Fruit fly (Drosophila melanogaster) whole organism, embryonic: Measurements from ENCODE around the gene CG31908.

Source experiments
- Abd-B ChIP-seq: fragments of 200-800 bp; sonication (Bioruptor generic); optimal IDR thresholded peaks from 2 replicates; lab custom pipeline; 2018; ENCODE audit warnings: missing biosample characterization, mild to moderate bottlenecking, missing genetic modification characterization, moderate library complexity
- CG10565 ChIP-seq: fragments of 200-800 bp; sonication (Bioruptor generic); optimal IDR thresholded peaks from 3 replicates; lab custom pipeline; 2016; ENCODE audit warnings: missing biosample characterization, mild to moderate bottlenecking, missing genetic modification characterization
- CG10654 ChIP-seq: fragments of 200-800 bp; sonication (Bioruptor generic); optimal IDR thresholded peaks from 2 replicates; lab custom pipeline; 2016; ENCODE audit warnings: missing biosample characterization, missing genetic modification characterization
- CG12219 ChIP-seq: fragments of 200-800 bp; sonication (Bioruptor generic); optimal IDR thresholded peaks from 3 replicates; lab custom pipeline; 2018; ENCODE audit warnings: missing biosample characterization, mild to moderate bottlenecking, missing genetic modification characterization
- CG13624 ChIP-seq: fragments of 200-800 bp; sonication (Bioruptor generic); optimal IDR thresholded peaks from 2 replicates; lab custom pipeline; 2016; ENCODE audit warnings: missing biosample characterization, missing genetic modification characterization
- CG14860 ChIP-seq: fragments of 200-800 bp; sonication (Bioruptor generic); IDR thresholded peaks from 3 replicates; pipeline ENCODE4 v1.3.6; 2022; ENCODE audit warnings: missing biosample characterization, missing genetic modification characterization; ENCODE audit not compliant: partially characterized antibody
- CG15011 ChIP-seq: fragments of 200-800 bp; sonication (Bioruptor generic); optimal IDR thresholded peaks from 3 replicates; lab custom pipeline; 2018; ENCODE audit warnings: missing biosample characterization, mild to moderate bottlenecking, missing genetic modification characterization
- CG1602 ChIP-seq: fragments of 200-800 bp; sonication (Bioruptor generic); optimal IDR thresholded peaks from 3 replicates; lab custom pipeline; 2016; ENCODE audit warnings: missing biosample characterization, missing genetic modification characterization
- CG17829 ChIP-seq: fragments of 200-800 bp; optimal IDR thresholded peaks from 2 replicates; lab custom pipeline; 2019; ENCODE audit warnings: missing biosample characterization, mild to moderate bottlenecking, missing genetic modification characterization, moderate library complexity
- CG18476 ChIP-seq: fragments of 200-800 bp; sonication (Bioruptor generic); optimal IDR thresholded peaks from 2 replicates; lab custom pipeline; 2016; ENCODE audit warnings: missing biosample characterization, mild to moderate bottlenecking, missing genetic modification characterization
- CG2120 ChIP-seq: fragments of 200-800 bp; sonication (Bioruptor generic); optimal IDR thresholded peaks from 3 replicates; lab custom pipeline; 2016; ENCODE audit warnings: missing biosample characterization, missing genetic modification characterization
- CG2875 ChIP-seq: fragments of 200-800 bp; sonication (Bioruptor generic); optimal IDR thresholded peaks from 2 replicates; lab custom pipeline; 2017; ENCODE audit warnings: missing biosample characterization, mild to moderate bottlenecking, missing genetic modification characterization, missing genetic modification reagents
- CG4730 ChIP-seq: fragments of 200-800 bp; sonication (Bioruptor generic); IDR thresholded peaks from 2 replicates; pipeline ENCODE4 v1.3.6; 2022; ENCODE audit warnings: missing biosample characterization, missing genetic modification characterization
- CG4820 ChIP-seq: fragments of 200-800 bp; sonication (Bioruptor generic); optimal IDR thresholded peaks from 3 replicates; lab custom pipeline; 2016; ENCODE audit warnings: missing biosample characterization, missing genetic modification characterization
- CG6654 ChIP-seq: fragments of 200-800 bp; sonication (Bioruptor generic); optimal IDR thresholded peaks from 2 replicates; lab custom pipeline; 2017; ENCODE audit warnings: missing biosample characterization, mild to moderate bottlenecking, missing genetic modification characterization
- CG6683 ChIP-seq: fragments of 200-800 bp; sonication (Bioruptor generic); optimal IDR thresholded peaks from 2 replicates; lab custom pipeline; 2017; ENCODE audit warnings: missing biosample characterization, mild to moderate bottlenecking, missing genetic modification characterization, missing genetic modification reagents
- CG9609 ChIP-seq: fragments of 200-800 bp; sonication (Bioruptor generic); optimal IDR thresholded peaks from 3 replicates; lab custom pipeline; 2016; ENCODE audit warnings: missing biosample characterization, missing genetic modification characterization
- CoRest ChIP-seq: fragments of 200-800 bp; sonication (Bioruptor generic); optimal IDR thresholded peaks from 3 replicates; lab custom pipeline; 2018; ENCODE audit warnings: missing biosample characterization, mild to moderate bottlenecking, missing genetic modification characterization, moderate library complexity
- CrebB ChIP-seq: fragments of 200-800 bp; sonication (Bioruptor generic); optimal IDR thresholded peaks from 3 replicates; lab custom pipeline; 2018; ENCODE audit warnings: missing biosample characterization, mild to moderate bottlenecking, missing genetic modification characterization
- D19B ChIP-seq: fragments of 200-800 bp; sonication (Bioruptor generic); optimal IDR thresholded peaks from 2 replicates; lab custom pipeline; 2017; ENCODE audit warnings: missing biosample characterization, mild to moderate bottlenecking, missing genetic modification characterization
- Dip3 ChIP-seq: fragments of 200-800 bp; sonication (Bioruptor generic); optimal IDR thresholded peaks from 3 replicates; lab custom pipeline; 2016; ENCODE audit warnings: missing biosample characterization, missing genetic modification characterization
- Dref ChIP-seq: fragments of 200-800 bp; sonication (Bioruptor generic); IDR thresholded peaks from 2 replicates; pipeline ENCODE4 v1.3.6; 2022; ENCODE audit warnings: missing biosample characterization, missing genetic modification characterization
- Fer2 ChIP-seq: fragments of 200-800 bp; sonication (Bioruptor generic); optimal IDR thresholded peaks from 2 replicates; lab custom pipeline; 2018; ENCODE audit warnings: missing biosample characterization, mild to moderate bottlenecking, missing genetic modification characterization, moderate library complexity
- Gug ChIP-seq: fragments of 200-800 bp; sonication (Bioruptor generic); IDR thresholded peaks from 4 replicates; pipeline ENCODE4 v1.3.6; 2022; ENCODE audit warnings: missing biosample characterization, missing genetic modification characterization
- H15 ChIP-seq: fragments of 200-800 bp; sonication (Bioruptor generic); IDR thresholded peaks from 3 replicates; pipeline ENCODE4 v1.3.6; 2022; ENCODE audit warnings: missing biosample characterization, missing genetic modification characterization
- HmgZ ChIP-seq: fragments of 200-800 bp; sonication (Bioruptor generic); optimal IDR thresholded peaks from 2 replicates; lab custom pipeline; 2018; ENCODE audit warnings: missing biosample characterization, mild to moderate bottlenecking, missing genetic modification characterization
- Kr ChIP-seq: fragments of 200-800 bp; sonication (Bioruptor generic); optimal IDR thresholded peaks from 2 replicates; lab custom pipeline; 2017; ENCODE audit warnings: missing biosample characterization, mild to moderate bottlenecking, missing genetic modification characterization
- Med ChIP-seq: fragments of 200-800 bp; sonication (Bioruptor generic); peaks from one replicate; lab custom pipeline; 2016; ENCODE audit warnings: missing biosample characterization, missing genetic modification characterization, mild to moderate bottlenecking, inconsistent platforms, moderate library complexity
- Meics ChIP-seq: fragments of 200-800 bp; sonication (Bioruptor generic); optimal IDR thresholded peaks from 2 replicates; lab custom pipeline; 2017; ENCODE audit warnings: missing biosample characterization, mild to moderate bottlenecking, missing genetic modification characterization
- Myb ChIP-seq: fragments of 200-800 bp; sonication (Bioruptor generic); optimal IDR thresholded peaks from 2 replicates; lab custom pipeline; 2016; ENCODE audit warnings: missing biosample characterization, missing genetic modification characterization
- ara ChIP-seq: fragments of 200-800 bp; sonication (Bioruptor generic); IDR thresholded peaks from 2 replicates; pipeline ENCODE4 v1.3.6; 2022; ENCODE audit warnings: missing biosample characterization, missing genetic modification characterization
- bowl ChIP-seq: fragments of 200-800 bp; sonication (Bioruptor generic); IDR thresholded peaks from 2 replicates; pipeline ENCODE4 v1.3.6; 2022; ENCODE audit warnings: missing biosample characterization, missing genetic modification characterization
- cas ChIP-seq: fragments of 200-800 bp; sonication (Bioruptor generic); IDR thresholded peaks from 2 replicates; pipeline ENCODE4 v1.3.6; 2022; ENCODE audit warnings: missing biosample characterization, missing genetic modification characterization
- corto ChIP-seq: fragments of 200-800 bp; sonication (Bioruptor generic); optimal IDR thresholded peaks from 2 replicates; lab custom pipeline; 2016; ENCODE audit warnings: missing biosample characterization, mild to moderate bottlenecking, missing genetic modification characterization, moderate library complexity
- dati ChIP-seq: fragments of 200-800 bp; sonication (Bioruptor generic); IDR thresholded peaks from 2 replicates; pipeline ENCODE4 v1.3.6; 2022; ENCODE audit warnings: missing biosample characterization, missing genetic modification characterization
- emc ChIP-seq: fragments of 200-800 bp; sonication (Bioruptor generic); optimal IDR thresholded peaks from 2 replicates; lab custom pipeline; 2016; ENCODE audit warnings: missing biosample characterization, missing genetic modification characterization
- ewg ChIP-seq: fragments of 200-800 bp; sonication (Bioruptor generic); optimal IDR thresholded peaks from 3 replicates; lab custom pipeline; 2017; ENCODE audit warnings: mild to moderate bottlenecking, missing biosample characterization, missing genetic modification reagents, missing genetic modification characterization
- fru ChIP-seq: fragments of >200 bp; optimal IDR thresholded peaks from 2 replicates; lab custom pipeline; 2017
- knrl ChIP-seq: fragments of 200-800 bp; sonication (Bioruptor generic); IDR thresholded peaks from 3 replicates; pipeline ENCODE4 v1.3.6; 2022; ENCODE audit warnings: missing biosample characterization, missing genetic modification characterization; ENCODE audit not compliant: partially characterized antibody
- pan ChIP-seq, 4 experiments: fragments of >200 bp in 3 of 4; fragments of 200-800 bp in 1 of 4; sonication (Bioruptor generic) in 1 of 4; optimal IDR thresholded peaks in 3 of 4; IDR thresholded peaks in 1 of 4; 2 replicates each; pipeline versions ENCODE4 v1.3.6 to Lab custom; 2017 to 2022; ENCODE audit warnings: missing biosample characterization in 2 of 4, missing genetic modification characterization in 2 of 4, mixed read lengths in 1 of 4
- rib ChIP-seq: fragments of 200-800 bp; sonication (Bioruptor generic); IDR thresholded peaks from 2 replicates; pipeline ENCODE4 v1.3.6; 2022; ENCODE audit warnings: missing biosample characterization, missing genetic modification characterization
- schlank ChIP-seq: fragments of 200-800 bp; sonication (Bioruptor generic); optimal IDR thresholded peaks from 2 replicates; lab custom pipeline; 2018; ENCODE audit warnings: missing biosample characterization, mild to moderate bottlenecking, missing genetic modification characterization
- scrt ChIP-seq: fragments of 200-800 bp; sonication (Bioruptor generic); optimal IDR thresholded peaks from 2 replicates; lab custom pipeline; 2018; ENCODE audit warnings: missing biosample characterization, mild to moderate bottlenecking, missing genetic modification characterization, moderate library complexity
- seq ChIP-seq: fragments of 200-800 bp; sonication (Bioruptor generic); IDR thresholded peaks from 2 replicates; pipeline ENCODE4 v1.3.6; 2022; ENCODE audit warnings: missing biosample characterization, missing genetic modification characterization
- slou ChIP-seq: fragments of 200-800 bp; sonication (Bioruptor generic); optimal IDR thresholded peaks from 3 replicates; lab custom pipeline; 2016; ENCODE audit warnings: missing biosample characterization, missing genetic modification characterization
- sob ChIP-seq: fragments of 200-800 bp; sonication (Bioruptor generic); IDR thresholded peaks from 2 replicates; pipeline ENCODE4 v1.3.6; 2022; ENCODE audit warnings: missing biosample characterization, missing genetic modification characterization
- tap ChIP-seq: fragments of 200-800 bp; optimal IDR thresholded peaks from 3 replicates; lab custom pipeline; 2019; ENCODE audit warnings: missing biosample characterization, mild to moderate bottlenecking, missing genetic modification characterization, moderate library complexity
- toy ChIP-seq: fragments of 200-800 bp; sonication (Bioruptor generic); IDR thresholded peaks from 2 replicates; pipeline ENCODE4 v1.3.6; 2022; ENCODE audit warnings: missing biosample characterization, missing genetic modification characterization
- ttk ChIP-seq: fragments of 200-800 bp; sonication (Bioruptor generic); IDR thresholded peaks from 2 replicates; pipeline ENCODE4 v2.1.2; 2022; ENCODE audit warnings: missing biosample characterization, missing genetic modification characterization
- vnd ChIP-seq: fragments of 200-800 bp; sonication (Bioruptor generic); IDR thresholded peaks from 3 replicates; pipeline ENCODE4 v1.3.6; 2022; ENCODE audit warnings: missing biosample characterization, missing genetic modification characterization; ENCODE audit not compliant: partially characterized antibody
- zen ChIP-seq: fragments of 200-800 bp; sonication (Bioruptor generic); optimal IDR thresholded peaks from 3 replicates; lab custom pipeline; 2018; ENCODE audit warnings: missing biosample characterization, mild to moderate bottlenecking, missing genetic modification characterization, moderate library complexity
- zfh2 ChIP-seq: fragments of 200-800 bp; sonication (Bioruptor generic); optimal IDR thresholded peaks from 2 replicates; lab custom pipeline; 2016; ENCODE audit warnings: missing biosample characterization, missing genetic modification characterization

The CG31908 gene

DNA sequence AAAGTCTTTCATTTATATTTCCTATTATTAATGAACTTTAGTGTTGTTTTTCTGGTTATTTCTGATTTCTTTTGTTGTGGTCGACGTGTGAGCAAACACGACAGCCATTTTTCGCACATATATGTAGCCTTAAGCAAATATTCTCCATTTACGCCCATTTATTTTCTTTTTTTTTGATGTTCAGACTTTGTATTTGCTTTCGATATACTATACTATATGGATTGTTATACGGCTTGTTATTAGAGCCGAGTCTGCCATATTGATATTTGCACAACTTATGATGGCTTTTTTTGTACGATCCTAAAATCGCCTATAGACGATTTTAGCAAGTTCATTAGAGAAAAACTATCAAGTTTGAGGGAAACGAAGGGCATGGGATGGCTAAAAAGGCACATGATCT lies 20.5 kb upstream of the CG31908 start (continued):
- peak; percentile 44; the same call in 1 of the 2 replicates for TF ChIP-seq sob (GFP tag; lab: Robert Waterston, UW)
- peak; percentile 19 for TF ChIP-seq Dip3 (GFP tag; lab: Kevin White, UChicago)
- TF ChIP-seq Dref (GFP tag; lab: Robert Waterston, UW), result no peak
- TF ChIP-seq dati (GFP tag; lab: Robert Waterston, UW), result no peak
- TF ChIP-seq CG10654, result no peak
- no peak for TF ChIP-seq emc (GFP tag; lab: Kevin White, UChicago)
- TF ChIP-seq tap (tag; lab: Kevin White, UChicago), result no peak
- TF ChIP-seq CG4820, result no peak
- peak; percentile 1 for TF ChIP-seq HmgZ
- no peak for TF ChIP-seq toy
- no peak for TF ChIP-seq CG17829 (tag; lab: Kevin White, UChicago)
- no peak for TF ChIP-seq CG15011 (GFP tag; lab: Kevin White, UChicago)
- no peak for TF ChIP-seq CG4730 (GFP tag; lab: Robert Waterston, UW)
- no peak for TF ChIP-seq ara (GFP tag; lab: Robert Waterston, UW)
- no peak for TF ChIP-seq D19B (GFP tag; lab: Kevin White, UChicago)
- TF ChIP-seq Myb (GFP tag; lab: Kevin White, UChicago), result no peak
- TF ChIP-seq Meics, result no peak
- TF ChIP-seq bowl (GFP tag; lab: Robert Waterston, UW), result no peak
- no peak for TF ChIP-seq CG2875 (GFP tag; lab: Kevin White, UChicago)
- peak; percentile 55 for TF ChIP-seq Med
- TF ChIP-seq slou (GFP tag; lab: Kevin White, UChicago), result no peak
- TF ChIP-seq CG6654 (GFP tag; lab: Kevin White, UChicago), result no peak
- TF ChIP-seq zfh2 (GFP tag; lab: Kevin White, UChicago), result peak; percentile 13
- TF ChIP-seq CoRest (tag; lab: Kevin White, UChicago), result no peak
- no peak for TF ChIP-seq scrt
- no peak for TF ChIP-seq corto (GFP tag; lab: Kevin White, UChicago)
- peak; percentile 4 for TF ChIP-seq schlank (tag; lab: Kevin White, UChicago)
- no peak for TF ChIP-seq CG9609 (GFP tag; lab: Kevin White, UChicago)
- TF ChIP-seq cas (GFP tag; lab: Robert Waterston, UW), result 0 out of 2 replicates have a peak, but pooled peaks have one; percentile 11
- peak; percentile 5 for TF ChIP-seq CrebB (tag; lab: Kevin White, UChicago)
- TF ChIP-seq pan (optimal IDR thresholded peaks at IDR 0.05; lab: Kevin White, UChicago), result no peak
- TF ChIP-seq pan (GFP tag; optimal IDR thresholded peaks at IDR 0.05 in 1 of 2, IDR thresholded peaks at IDR 0.05 in 1 of 2), result no peak
- no peak for TF ChIP-seq CG14860 (GFP tag; lab: Robert Waterston, UW)
- TF ChIP-seq CG10565 (GFP tag; lab: Kevin White, UChicago), result no peak
- TF ChIP-seq zen (tag; lab: Kevin White, UChicago), result no peak
- no peak for TF ChIP-seq CG6683 (GFP tag; lab: Kevin White, UChicago)
- no peak for TF ChIP-seq Gug (GFP tag; lab: Robert Waterston, UW)
- TF ChIP-seq vnd (GFP tag; lab: Robert Waterston, UW), result no peak
- peak; percentile 47; the same call in 1 of the 2 replicates for TF ChIP-seq rib (GFP tag; lab: Robert Waterston, UW)
- TF ChIP-seq CG2120, result peak; percentile 67
- no peak for TF ChIP-seq ewg (GFP tag; lab: Kevin White, UChicago)
- no peak for TF ChIP-seq CG13624 (GFP tag; lab: Kevin White, UChicago)
- no peak for TF ChIP-seq CG1602 (GFP tag; lab: Kevin White, UChicago)
- TF ChIP-seq CG18476, result no peak
- no peak for TF ChIP-seq CG12219 (GFP tag; lab: Kevin White, UChicago)
- TF ChIP-seq Fer2 (tag; lab: Kevin White, UChicago), result no peak
- TF ChIP-seq knrl (GFP tag; lab: Robert Waterston, UW), result no peak
- no peak for TF ChIP-seq ttk
- no peak for TF ChIP-seq fru (lab: Kevin White, UChicago)
- no peak for TF ChIP-seq Abd-B (GFP tag; lab: Kevin White, UChicago)
- no peak for TF ChIP-seq seq (GFP tag; lab: Robert Waterston, UW)
- no peak for TF ChIP-seq H15 (GFP tag; lab: Robert Waterston, UW)
- TF ChIP-seq Kr (GFP tag; lab: Kevin White, UChicago), result no peak
